Worm (Caenorhabditis elegans) whole organism, L4/young adult: ENCODE results near the gene sre-48.

Source experiments
- dao-5 ChIP-seq: sonication (generic microtip); optimal IDR thresholded peaks from 2 replicates; lab custom pipeline; 2016; ENCODE audit warnings: missing genotype, missing genetic modification characterization, moderate library complexity, missing compliant biosample characterization
- him-1 ChIP-seq: sonication (generic microtip); optimal IDR thresholded peaks from 2 replicates; lab custom pipeline; 2016; ENCODE audit warnings: missing genotype, missing genetic modification reagents, missing genetic modification characterization, missing compliant biosample characterization

DNA sequence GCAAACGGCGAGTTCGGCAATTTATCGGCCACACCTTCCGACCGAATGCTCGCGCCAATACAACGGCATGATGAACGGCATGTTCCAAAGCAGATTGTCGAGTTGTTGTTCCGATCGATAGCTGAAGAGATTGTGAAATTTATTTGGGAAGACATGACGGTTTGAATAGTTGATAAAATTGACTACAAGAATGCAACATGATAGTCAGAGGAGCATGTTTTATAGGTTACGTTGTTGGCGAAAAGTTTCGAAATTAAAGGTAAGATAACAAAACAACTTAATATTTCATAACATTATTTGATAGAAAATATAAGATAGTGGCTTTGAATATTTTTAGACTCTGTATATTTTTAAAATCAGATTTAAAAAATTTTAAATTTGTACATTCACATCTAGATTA is 34.2 kb downstream of the sre-48 start:
- TF ChIP-seq dao-5 (tag; lab: Kevin White, UChicago) (no peak), him-1 (tag; lab: Kevin White, UChicago) (no peak)
